Worm (Caenorhabditis elegans) whole organism, early embryonic: ENCODE measurements around the gene irld-1.

Source experiments
- B0310.2 ChIP-seq: sonication (generic microtip); optimal IDR thresholded peaks from 2 replicates; lab custom pipeline; 2016; ENCODE audit warnings: mild to moderate bottlenecking, missing genetic modification characterization, missing compliant biosample characterization
- F13C5.2 ChIP-seq: sonication (generic microtip); optimal IDR thresholded peaks from 2 replicates; lab custom pipeline; 2017; ENCODE audit warnings: mild to moderate bottlenecking, missing genetic modification characterization, inconsistent platforms, missing compliant biosample characterization
- aly-1 ChIP-seq: sonication (generic microtip); optimal IDR thresholded peaks from 2 replicates; lab custom pipeline; 2016; ENCODE audit warnings: missing genetic modification characterization, missing compliant biosample characterization
- ama-1 ChIP-seq: fragments of 150-350 bp; optimal IDR thresholded peaks from 2 replicates; lab custom pipeline; 2014
- ceh-13 ChIP-seq: fragments of 200-800 bp; sonication (Bioruptor generic); optimal IDR thresholded peaks from 2 replicates; lab custom pipeline; 2018; ENCODE audit warnings: mild to moderate bottlenecking, missing genetic modification characterization, missing compliant biosample characterization
- ceh-36 ChIP-seq: sonication (generic microtip); optimal IDR thresholded peaks from 2 replicates; lab custom pipeline; 2016; ENCODE audit warnings: missing genetic modification characterization, inconsistent platforms, missing compliant biosample characterization
- ets-7 ChIP-seq: sonication (generic microtip); optimal IDR thresholded peaks from 2 replicates; lab custom pipeline; 2016; ENCODE audit warnings: missing genotype, missing genetic modification characterization, missing compliant biosample characterization
- flt-1 ChIP-seq: fragments of 200-800 bp; sonication (Bioruptor generic); IDR thresholded peaks from 2 replicates; pipeline ENCODE4 v1.3.6; 2022; ENCODE audit warnings: missing genetic modification characterization, missing compliant biosample characterization
- hmbx-1 ChIP-seq: sonication (generic microtip); optimal IDR thresholded peaks from 2 replicates; lab custom pipeline; 2016; ENCODE audit warnings: mild to moderate bottlenecking, missing genetic modification characterization, missing compliant biosample characterization
- hmg-4 ChIP-seq: fragments of 200-800 bp; sonication (Bioruptor generic); optimal IDR thresholded peaks from 2 replicates; lab custom pipeline; 2018; ENCODE audit warnings: mild to moderate bottlenecking, missing genetic modification characterization, missing compliant biosample characterization
- hnd-1 ChIP-seq: sonication (generic microtip); optimal IDR thresholded peaks from 2 replicates; lab custom pipeline; 2016; ENCODE audit warnings: missing genetic modification characterization, missing compliant biosample characterization
- pes-1 ChIP-seq: fragments of 200-800 bp; sonication (Bioruptor generic); IDR thresholded peaks from 2 replicates; pipeline ENCODE4 v1.3.6; 2022; ENCODE audit warnings: missing genetic modification reagents, missing genetic modification characterization, missing compliant biosample characterization
- scrt-1 ChIP-seq: fragments of 200-800 bp; sonication (Bioruptor generic); IDR thresholded peaks from 2 replicates; pipeline ENCODE4 v1.3.6; 2022; ENCODE audit warnings: missing genetic modification characterization, missing compliant biosample characterization
- sea-1 ChIP-seq: fragments of 200-800 bp; sonication (Bioruptor generic); conservative IDR thresholded peaks from 2 replicates; pipeline ENCODE4 v1.3.6; 2022; ENCODE audit warnings: missing genetic modification characterization, missing compliant biosample characterization
- tbx-11 ChIP-seq: fragments of 200-800 bp; sonication (Bioruptor generic); IDR thresholded peaks from 2 replicates; pipeline ENCODE4 v1.3.6; 2022; ENCODE audit warnings: missing genetic modification characterization, missing compliant biosample characterization
- tbx-37 ChIP-seq: fragments of 200-800 bp; sonication (Bioruptor generic); conservative IDR thresholded peaks from 2 replicates; pipeline ENCODE4 v1.3.6; 2022; ENCODE audit warnings: missing genetic modification reagents, missing genetic modification characterization, missing compliant biosample characterization
- tra-4 ChIP-seq: sonication (generic microtip); optimal IDR thresholded peaks from 2 replicates; lab custom pipeline; 2017; ENCODE audit warnings: missing genetic modification characterization, missing compliant biosample characterization

Gene irld-1

ce11 chrV:4310414-4310813, 26.1 kb upstream of the irld-1 start:
- TF ChIP-seq pes-1 (GFP tag; lab: Robert Waterston, UW) (peak; percentile 68), sea-1 (0 out of 2 replicates have a peak, but pooled peaks have one; percentile 35), flt-1 (GFP tag; lab: Robert Waterston, UW) (peak; percentile 23; the same call in 1 of the 2 replicates), scrt-1 (GFP tag; lab: Robert Waterston, UW) (peak; percentile 46; the same call in 1 of the 2 replicates)

- no peak for TF ChIP-seq hmg-4 (GFP tag; lab: Kevin White, UChicago)
- no peak for TF ChIP-seq F13C5.2 (tag; lab: Kevin White, UChicago)
- no peak for TF ChIP-seq flt-1 (GFP tag; lab: Robert Waterston, UW)
- no peak for TF ChIP-seq ceh-13 (GFP tag; lab: Kevin White, UChicago)
Observed at ce11 chrV:4315057-4315456, 21.5 kb upstream of the irld-1 start, which contains the start of gene srh-192. TSS of gene srh-192 (minus strand) at chrV:4315157.

ce11 chrV:4319867-4320266, 16.7 kb upstream of the irld-1 start, which contains the start of gene ZC132.9:
TSS of gene ZC132.9 (minus strand) at chrV:4319967.
- TF ChIP-seq ama-1 (lab: Kevin White, UChicago), result no peak
- TF ChIP-seq flt-1 (GFP tag; lab: Robert Waterston, UW), result no peak
- TF ChIP-seq F13C5.2 (tag; lab: Kevin White, UChicago), result no peak
- no peak for TF ChIP-seq ets-7 (tag; lab: Kevin White, UChicago)
- TF ChIP-seq hmg-4 (GFP tag; lab: Kevin White, UChicago), result no peak
- no peak for TF ChIP-seq B0310.2 (tag; lab: Kevin White, UChicago)
- no peak for TF ChIP-seq tbx-37 (GFP tag; lab: Robert Waterston, UW)
- no peak for TF ChIP-seq tbx-11 (GFP tag; lab: Robert Waterston, UW)
- no peak for TF ChIP-seq hnd-1
- no peak for TF ChIP-seq ceh-36 (tag; lab: Kevin White, UChicago)
- TF ChIP-seq scrt-1 (GFP tag; lab: Robert Waterston, UW), result no peak
- TF ChIP-seq hmbx-1 (tag; lab: Kevin White, UChicago), result no peak
- no peak for TF ChIP-seq tra-4 (tag; lab: Kevin White, UChicago)
- no peak for TF ChIP-seq ceh-13 (GFP tag; lab: Kevin White, UChicago)
- no peak for TF ChIP-seq sea-1
- no peak for TF ChIP-seq pes-1 (GFP tag; lab: Robert Waterston, UW)
- TF ChIP-seq aly-1 (tag; lab: Kevin White, UChicago), result no peak

- TF ChIP-seq hmbx-1 (tag; lab: Kevin White, UChicago) (no peak), ceh-13 (GFP tag; lab: Kevin White, UChicago) (no peak), tbx-37 (GFP tag; lab: Robert Waterston, UW) (no peak), tbx-11 (GFP tag; lab: Robert Waterston, UW) (no peak), sea-1 (no peak), pes-1 (GFP tag; lab: Robert Waterston, UW) (no peak), aly-1 (tag; lab: Kevin White, UChicago) (no peak), tra-4 (tag; lab: Kevin White, UChicago) (no peak), hmg-4 (GFP tag; lab: Kevin White, UChicago) (no peak), ama-1 (lab: Kevin White, UChicago) (no peak), B0310.2 (tag; lab: Kevin White, UChicago) (no peak), ceh-36 (tag; lab: Kevin White, UChicago) (no peak), ets-7 (tag; lab: Kevin White, UChicago) (no peak), scrt-1 (GFP tag; lab: Robert Waterston, UW) (no peak), flt-1 (GFP tag; lab: Robert Waterston, UW) (no peak)
Observed at ce11 chrV:4322706-4323105, 13.9 kb upstream of the irld-1 start, which contains the start of gene R02D1.2. TSS of gene R02D1.2 (minus strand) at chrV:4322806.

ce11 chrV:4325415-4325814, 11.1 kb upstream of the irld-1 start, which contains the start of gene nhr-125:
TSS of gene nhr-125 (minus strand) at chrV:4325515.
- TF ChIP-seq tbx-37 (GFP tag; lab: Robert Waterston, UW), result no peak

ce11 chrV:4326841-4327240, 9.7 kb upstream of the irld-1 start, which contains the start of gene D2063.1:
TSS of gene D2063.1 (plus strand) at chrV:4327121.
- TF ChIP-seq ama-1 (lab: Kevin White, UChicago) (no peak), F13C5.2 (tag; lab: Kevin White, UChicago) (no peak), tbx-11 (GFP tag; lab: Robert Waterston, UW) (no peak), flt-1 (GFP tag; lab: Robert Waterston, UW) (no peak), sea-1 (no peak), hmbx-1 (tag; lab: Kevin White, UChicago) (no peak), hnd-1 (no peak), tra-4 (tag; lab: Kevin White, UChicago) (no peak), ceh-13 (GFP tag; lab: Kevin White, UChicago) (no peak), aly-1 (tag; lab: Kevin White, UChicago) (no peak), scrt-1 (GFP tag; lab: Robert Waterston, UW) (no peak), B0310.2 (tag; lab: Kevin White, UChicago) (no peak), hmg-4 (GFP tag; lab: Kevin White, UChicago) (no peak), ceh-36 (tag; lab: Kevin White, UChicago) (no peak), pes-1 (GFP tag; lab: Robert Waterston, UW) (no peak), tbx-37 (GFP tag; lab: Robert Waterston, UW) (no peak), ets-7 (tag; lab: Kevin White, UChicago) (no peak)

ce11 chrV:4330820-4331219, 5.7 kb upstream of the irld-1 start:
- TF ChIP-seq sea-1, result no peak
- TF ChIP-seq ceh-36 (tag; lab: Kevin White, UChicago), result no peak
- TF ChIP-seq aly-1 (tag; lab: Kevin White, UChicago), result no peak
- no peak for TF ChIP-seq hmbx-1 (tag; lab: Kevin White, UChicago)
- TF ChIP-seq tbx-11 (GFP tag; lab: Robert Waterston, UW), result no peak
- TF ChIP-seq B0310.2 (tag; lab: Kevin White, UChicago), result no peak
- TF ChIP-seq scrt-1 (GFP tag; lab: Robert Waterston, UW), result no peak
- TF ChIP-seq hmg-4 (GFP tag; lab: Kevin White, UChicago), result no peak
- TF ChIP-seq F13C5.2 (tag; lab: Kevin White, UChicago), result no peak
- TF ChIP-seq pes-1 (GFP tag; lab: Robert Waterston, UW), result no peak
- TF ChIP-seq tra-4 (tag; lab: Kevin White, UChicago), result no peak
- TF ChIP-seq hnd-1, result no peak
- no peak for TF ChIP-seq ceh-13 (GFP tag; lab: Kevin White, UChicago)
